Fruit fly (Drosophila melanogaster): ENCODE results near the gene Srp72.

Gene Srp72

dm6 chr3R:20546662-20547620 lies 41.6 kb upstream of the Srp72 start (continued):
- TF ChIP-seq pdm3 (GFP tag; optimal IDR thresholded peaks at IDR 0.05) = no peak
- TF ChIP-seq vri (GFP tag; optimal IDR thresholded peaks at IDR 0.05) = peak; percentile 59
- TF ChIP-seq acj6 (GFP tag; optimal IDR thresholded peaks at IDR 0.05) = no peak
- peak; percentile 18 for TF ChIP-seq fkh (GFP tag; optimal IDR thresholded peaks at IDR 0.05)
- no peak for TF ChIP-seq spab (GFP tag; optimal IDR thresholded peaks at IDR 0.05)
- no peak for TF ChIP-seq Sox15 (GFP tag; optimal IDR thresholded peaks at IDR 0.05)
- TF ChIP-seq Sox14 (GFP tag; optimal IDR thresholded peaks at IDR 0.05) = no peak
- TF ChIP-seq OdsH (GFP tag; optimal IDR thresholded peaks at IDR 0.05) = peak; percentile 49
- TF ChIP-seq CG6792 (GFP tag; optimal IDR thresholded peaks at IDR 0.05) = no peak
- TF ChIP-seq Hr4 (GFP tag; optimal IDR thresholded peaks at IDR 0.05) = peak; percentile 37
- no peak for TF ChIP-seq Eip75B (GFP tag; optimal IDR thresholded peaks at IDR 0.05)
- peak; percentile 31 for TF ChIP-seq svp (GFP tag)
- TF ChIP-seq lz (GFP tag; optimal IDR thresholded peaks at IDR 0.05) = no peak
- no peak for TF ChIP-seq salr (GFP tag; optimal IDR thresholded peaks at IDR 0.05)
- TF ChIP-seq dac (GFP tag; optimal IDR thresholded peaks at IDR 0.05) = no peak
- TF ChIP-seq achi (GFP tag; optimal IDR thresholded peaks at IDR 0.05) = peak; percentile 18
- no peak for TF ChIP-seq fd59A (GFP tag; optimal IDR thresholded peaks at IDR 0.05)
- TF ChIP-seq cyc (GFP tag; optimal IDR thresholded peaks at IDR 0.05) = no peak
- TF ChIP-seq Met (GFP tag; optimal IDR thresholded peaks at IDR 0.05) = peak; percentile 30
- TF ChIP-seq CG11902 (GFP tag; optimal IDR thresholded peaks at IDR 0.05) = no peak
- TF ChIP-seq Ets21C (GFP tag; optimal IDR thresholded peaks at IDR 0.05) = no peak

dm6 chr3R:20547758-20548157 lies 40.8 kb upstream of the Srp72 start:
- TF ChIP-seq Smox (GFP tag; optimal IDR thresholded peaks at IDR 0.05) (no peak), Lpt (GFP tag; optimal IDR thresholded peaks at IDR 0.05) (no peak), Eip93F (GFP tag; optimal IDR thresholded peaks at IDR 0.05) (no peak), CG8632 (GFP tag; optimal IDR thresholded peaks at IDR 0.05) (no peak), Hr38 (GFP tag; optimal IDR thresholded peaks at IDR 0.05) (no peak), lz (GFP tag; optimal IDR thresholded peaks at IDR 0.05) (no peak), OdsH (GFP tag; optimal IDR thresholded peaks at IDR 0.05) (no peak), CG6163 (GFP tag; IDR thresholded peaks at IDR 0.05) (peak; percentile 58; the same call in 2 of the 3 replicates), Sox14 (GFP tag; optimal IDR thresholded peaks at IDR 0.05) (peak; percentile 20), Gug (GFP tag; IDR thresholded peaks at IDR 0.05) (no peak), CG1621 (tag; optimal IDR thresholded peaks at IDR 0.05) (peak; percentile 11), svp (GFP tag) (no peak), Sox15 (GFP tag; optimal IDR thresholded peaks at IDR 0.05) (no peak), net (GFP tag; optimal IDR thresholded peaks at IDR 0.05) (no peak), salr (GFP tag; optimal IDR thresholded peaks at IDR 0.05) (no peak), CG8319 (GFP tag; optimal IDR thresholded peaks at IDR 0.05) (no peak), ss (GFP tag; optimal IDR thresholded peaks at IDR 0.05) (peak; percentile 46 to 70), CG8119 (GFP tag; IDR thresholded peaks at IDR 0.05) (0 out of 3 replicates have a peak, but pooled peaks have one; percentile 23), Hr39 (GFP tag; optimal IDR thresholded peaks at IDR 0.05) (no peak), CG10669 (GFP tag; optimal IDR thresholded peaks at IDR 0.05) (no peak), Hr4 (GFP tag; optimal IDR thresholded peaks at IDR 0.05) (no peak), Ets96B (tag; optimal IDR thresholded peaks at IDR 0.05) (no peak), CG7368 (GFP tag; optimal IDR thresholded peaks at IDR 0.05) (no peak), vri (GFP tag; optimal IDR thresholded peaks at IDR 0.05) (no peak), CG3919 (GFP tag; optimal IDR thresholded peaks at IDR 0.05) (no peak), esn (GFP tag; optimal IDR thresholded peaks at IDR 0.05) (no peak), spab (GFP tag; optimal IDR thresholded peaks at IDR 0.05) (peak; percentile 12), Eip78C (GFP tag) (no peak), CG32006 (GFP tag; optimal IDR thresholded peaks at IDR 0.05) (no peak), cyc (GFP tag; optimal IDR thresholded peaks at IDR 0.05) (no peak), achi (GFP tag; optimal IDR thresholded peaks at IDR 0.05) (no peak), CG10631 (GFP tag; optimal IDR thresholded peaks at IDR 0.05) (no peak), dac (GFP tag; optimal IDR thresholded peaks at IDR 0.05) (no peak), CG31627 (GFP tag; optimal IDR thresholded peaks at IDR 0.05) (no peak), Ets21C (GFP tag; optimal IDR thresholded peaks at IDR 0.05) (no peak), CG9139 (GFP tag; optimal IDR thresholded peaks at IDR 0.05) (no peak), Eip75B (GFP tag; optimal IDR thresholded peaks at IDR 0.05) (no peak), CG15336 (GFP tag; IDR thresholded peaks at IDR 0.05) (0 out of 2 replicates have a peak, but pooled peaks have one; percentile 13), CG34406 (GFP tag; optimal IDR thresholded peaks at IDR 0.05) (no peak), fd85E (GFP tag; optimal IDR thresholded peaks at IDR 0.05) (no peak)
